Fruit fly (Drosophila melanogaster) whole organism: ENCODE measurements around the gene lectin-29Ca.

Experiments used
- CG8478 ChIP-seq: fragments of >200 bp; optimal IDR thresholded peaks from 2 replicates; lab custom pipeline; 2018; ENCODE audit warnings: inconsistent platforms
- EcR ChIP-seq, 2 experiments: fragments of >200 bp; optimal IDR thresholded peaks; 2 replicates each; lab custom pipeline; 2017; ENCODE audit warnings: missing biosample characterization in 2 of 2, missing genetic modification characterization in 2 of 2, missing genetic modification reagents in 2 of 2
- pan ChIP-seq: fragments of >200 bp; optimal IDR thresholded peaks from 2 replicates; lab custom pipeline; 2017
- psq ChIP-seq: fragments of >200 bp; optimal IDR thresholded peaks from 2 replicates; lab custom pipeline; 2017

DNA sequence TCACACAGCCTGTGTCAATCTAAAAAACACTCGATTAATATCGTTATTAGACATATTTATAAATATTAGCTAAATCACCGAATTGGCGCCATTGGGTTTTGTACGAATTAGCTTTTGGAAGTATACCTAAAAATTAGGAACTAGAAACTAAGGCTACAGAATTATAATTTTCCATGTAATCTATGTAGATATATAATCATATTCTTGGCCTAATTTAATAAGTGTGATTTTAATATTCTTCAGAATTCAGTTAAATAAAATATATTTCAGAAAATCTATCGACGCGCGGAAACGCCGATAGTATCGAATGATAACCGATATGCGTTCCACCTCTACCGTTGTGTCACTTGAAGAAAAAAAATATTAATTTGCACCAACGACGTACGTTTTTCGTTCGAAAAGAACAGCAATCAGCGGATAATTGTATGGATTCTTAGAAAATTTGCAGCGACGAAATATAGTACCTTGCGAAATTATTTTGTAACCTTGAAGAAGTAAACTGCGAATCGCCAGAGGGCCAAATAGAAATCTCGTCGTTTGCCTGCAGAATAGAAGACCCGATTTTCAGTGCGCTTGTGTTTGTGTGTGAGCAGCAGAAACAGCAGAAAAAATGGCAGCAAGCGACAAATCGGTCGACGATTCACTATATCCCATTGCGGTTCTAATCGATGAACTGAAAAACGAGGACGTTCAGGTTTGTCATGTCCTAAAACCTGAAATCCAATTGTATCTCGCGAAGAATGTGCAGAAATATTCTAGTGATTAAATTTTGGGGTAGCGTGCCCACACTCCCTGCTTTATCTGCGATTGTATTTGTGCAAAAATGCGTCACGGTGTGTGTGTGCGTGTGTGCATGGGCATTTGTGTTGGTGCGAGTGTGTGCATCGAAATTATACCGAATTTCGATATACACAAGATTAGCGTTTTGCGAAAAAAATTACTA is 28.1 kb downstream of the lectin-29Ca start, which contains the start of gene Pp2A-29B:
- TF ChIP-seq psq (lab: Kevin White, UChicago) (no peak), EcR (GFP tag; optimal IDR thresholded peaks at IDR 0.05; lab: Kevin White, UChicago) (no peak), pan (lab: Kevin White, UChicago) (no peak), CG8478 (lab: Kevin White, UChicago) (no peak)
